Fruit fly (Drosophila melanogaster): ENCODE measurements around the gene Nek2.

DNA sequence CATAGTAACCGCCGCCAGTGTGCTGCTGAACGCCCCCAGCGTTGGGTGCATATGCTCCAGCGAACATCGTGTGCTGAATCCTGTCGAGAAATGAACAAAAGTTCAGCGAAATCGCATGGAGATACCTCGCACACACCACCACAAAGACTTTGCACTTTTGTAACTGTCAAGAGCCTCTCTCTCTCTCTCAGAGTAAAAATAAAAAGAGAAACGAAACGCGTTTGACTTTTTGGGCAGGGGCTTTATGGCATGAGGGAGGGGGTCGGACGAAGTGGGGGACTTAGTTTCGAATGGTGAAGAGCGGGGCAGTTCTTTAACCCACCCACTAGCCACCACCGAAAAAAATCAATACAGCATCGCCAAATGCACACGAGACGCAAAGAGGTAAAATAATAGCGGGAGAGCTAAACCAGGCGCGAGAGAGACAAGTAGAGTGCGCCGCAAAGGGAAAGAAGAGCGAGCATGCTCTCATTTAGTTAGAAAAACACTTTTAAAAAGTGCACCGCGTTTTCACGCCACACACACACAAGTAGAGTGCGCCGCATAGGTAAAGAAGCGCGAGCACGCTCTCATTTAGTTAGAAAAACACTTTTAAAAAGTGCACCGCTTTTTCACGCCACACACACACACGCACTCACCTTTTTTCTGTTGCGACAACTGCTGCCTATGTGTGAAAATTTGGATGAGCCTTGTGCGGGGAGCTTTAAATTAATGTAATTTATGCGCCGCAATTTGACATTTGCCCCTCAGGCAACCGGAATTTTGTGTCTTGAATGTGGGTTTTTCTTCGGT, 39.0 kb upstream of the Nek2 start:
- no peak for TF ChIP-seq lola (GFP tag; optimal IDR thresholded peaks at IDR 0.05)
- no peak for TF ChIP-seq Myc (optimal IDR thresholded peaks at IDR 0.05)
- TF ChIP-seq CG32264 (GFP tag; optimal IDR thresholded peaks at IDR 0.05), result no peak
- TF ChIP-seq Abd-B (GFP tag; optimal IDR thresholded peaks at IDR 0.05), result no peak
- no peak for TF ChIP-seq Hr83 (GFP tag; optimal IDR thresholded peaks at IDR 0.05; ENCODE audit: poor library complexity, severe bottlenecking)
- TF ChIP-seq psq (GFP tag; optimal IDR thresholded peaks at IDR 0.05), result no peak
- TF ChIP-seq pan (optimal IDR thresholded peaks at IDR 0.05), result no peak
- no peak for TF ChIP-seq sage (GFP tag; optimal IDR thresholded peaks at IDR 0.05)
- TF ChIP-seq usp (GFP tag; optimal IDR thresholded peaks at IDR 0.05), result no peak
- no peak for TF ChIP-seq OdsH (GFP tag; optimal IDR thresholded peaks at IDR 0.05)
- no peak for TF ChIP-seq Jra (GFP tag; optimal IDR thresholded peaks at IDR 0.05)
- TF ChIP-seq CG9705 (GFP tag; optimal IDR thresholded peaks at IDR 0.05), result no peak
- TF ChIP-seq Hnf4 (GFP tag; optimal IDR thresholded peaks at IDR 0.05), result peak; percentile 2
